Worm (Caenorhabditis elegans) whole organism, L1 larva: Measurements from ENCODE around the gene fbxa-148.

Experiments used
- C04F5.9 ChIP-seq: sonication (generic microtip); optimal IDR thresholded peaks from 2 replicates; lab custom pipeline; 2016; ENCODE audit warnings: missing genetic modification characterization, missing compliant biosample characterization
- C34B4.2 ChIP-seq: sonication (generic microtip); optimal IDR thresholded peaks from 2 replicates; lab custom pipeline; 2017; ENCODE audit warnings: mild to moderate bottlenecking, missing genetic modification characterization, missing compliant biosample characterization
- F16B12.6 ChIP-seq: fragments of 150-350 bp; optimal IDR thresholded peaks from 2 replicates; lab custom pipeline; 2014; ENCODE audit warnings: missing biosample characterization, missing genetic modification characterization
- alr-1 ChIP-seq: fragments of 200-800 bp; sonication (Bioruptor generic); optimal IDR thresholded peaks from 2 replicates; lab custom pipeline; 2018; ENCODE audit warnings: borderline replicate concordance, mild to moderate bottlenecking, missing genetic modification characterization, missing compliant biosample characterization
- ama-1 ChIP-seq: fragments of 150-350 bp; optimal IDR thresholded peaks from 2 replicates; lab custom pipeline; 2014
- ceh-90 ChIP-seq: sonication (generic microtip); optimal IDR thresholded peaks from 2 replicates; lab custom pipeline; 2016; ENCODE audit warnings: missing genetic modification characterization, missing compliant biosample characterization
- dsc-1 ChIP-seq: sonication (generic microtip); optimal IDR thresholded peaks from 2 replicates; lab custom pipeline; 2016; ENCODE audit warnings: mild to moderate bottlenecking, missing genetic modification characterization, missing compliant biosample characterization
- efl-1 ChIP-seq, 4 experiments: fragments of 150-350 bp; optimal IDR thresholded peaks in 3 of 4; peaks in 1 of 4; 1 replicate in 1 of 4; 2 replicates in 3 of 4; lab custom pipeline; 2014; ENCODE audit warnings: missing biosample characterization in 2 of 4, missing genetic modification characterization in 2 of 4, missing genetic modification reagents in 2 of 4
- efl-3 ChIP-seq: fragments of 200-800 bp; sonication (Bioruptor generic); optimal IDR thresholded peaks from 2 replicates; lab custom pipeline; 2018; ENCODE audit warnings: mild to moderate bottlenecking, missing genetic modification characterization, missing compliant biosample characterization
- egl-13 ChIP-seq: sonication (generic microtip); optimal IDR thresholded peaks from 2 replicates; lab custom pipeline; 2016; ENCODE audit warnings: missing genotype, missing genetic modification reagents, missing genetic modification characterization, missing compliant biosample characterization
- egl-27 ChIP-seq, 2 experiments: fragments of 150-350 bp in 1 of 2; sonication (generic microtip); optimal IDR thresholded peaks; 3 replicates each; lab custom pipeline; 2017 to 2018; ENCODE audit warnings: missing biosample characterization in 2 of 2, missing genetic modification characterization in 2 of 2, missing genetic modification reagents in 2 of 2
- elt-2 ChIP-seq: sonication (generic microtip); optimal IDR thresholded peaks from 2 replicates; lab custom pipeline; 2016; ENCODE audit warnings: missing genetic modification characterization, mild to moderate bottlenecking, inconsistent platforms, missing compliant biosample characterization, missing genetic modification reagents
- elt-3 ChIP-seq, 6 experiments: fragments of 150-350 bp in 1 of 6; sonication (generic microtip); optimal IDR thresholded peaks; 2 replicates each; lab custom pipeline; 2017 to 2018; ENCODE audit warnings: missing biosample characterization in 6 of 6, missing genetic modification characterization in 6 of 6, inconsistent platforms in 1 of 6
- fkh-10 ChIP-seq: sonication (generic microtip); optimal IDR thresholded peaks from 2 replicates; lab custom pipeline; 2017; ENCODE audit warnings: missing biosample characterization, missing genetic modification reagents, missing genetic modification characterization
- fkh-8 ChIP-seq: sonication (generic microtip); optimal IDR thresholded peaks from 2 replicates; lab custom pipeline; 2016; ENCODE audit warnings: mild to moderate bottlenecking, missing genetic modification characterization, missing compliant biosample characterization
- fos-1 ChIP-seq: fragments of 150-350 bp; optimal IDR thresholded peaks from 2 replicates; lab custom pipeline; 2014; ENCODE audit warnings: missing biosample characterization, missing genetic modification characterization
- grh-1 ChIP-seq: fragments of 200-800 bp; sonication (Bioruptor generic); IDR thresholded peaks from 2 replicates; pipeline ENCODE4 v1.3.6; 2022; ENCODE audit warnings: missing genetic modification reagents, missing genetic modification characterization, missing compliant biosample characterization
- irx-1 ChIP-seq: sonication (generic microtip); optimal IDR thresholded peaks from 2 replicates; lab custom pipeline; 2016; ENCODE audit warnings: missing genetic modification characterization, missing compliant biosample characterization
- lin-14 ChIP-seq: fragments of 200-800 bp; sonication (Bioruptor generic); optimal IDR thresholded peaks from 2 replicates; lab custom pipeline; 2018; ENCODE audit warnings: mild to moderate bottlenecking, missing genetic modification characterization, moderate library complexity, missing compliant biosample characterization
- lin-15B ChIP-seq: fragments of 150-350 bp; sonication (generic microtip); optimal IDR thresholded peaks from 3 replicates; lab custom pipeline; 2014; ENCODE audit warnings: missing biosample characterization, missing genetic modification characterization
- lin-35 ChIP-seq, 2 experiments: fragments of 150-350 bp; optimal IDR thresholded peaks; 2 replicates each; lab custom pipeline; 2014; ENCODE audit warnings: missing biosample characterization in 2 of 2, missing genetic modification characterization in 2 of 2, missing genetic modification reagents in 2 of 2
- lin-39 ChIP-seq: fragments of 150-350 bp; optimal IDR thresholded peaks from 2 replicates; lab custom pipeline; 2014; ENCODE audit warnings: missing biosample characterization, missing genetic modification reagents, missing genetic modification characterization
- lir-3 ChIP-seq: sonication (generic microtip); optimal IDR thresholded peaks from 2 replicates; lab custom pipeline; 2016; ENCODE audit warnings: mild to moderate bottlenecking, missing genetic modification characterization, moderate library complexity, missing compliant biosample characterization; ENCODE audit not compliant: poor library complexity
- mef-2 ChIP-seq: fragments of 150-350 bp; optimal IDR thresholded peaks from 2 replicates; lab custom pipeline; 2014; ENCODE audit warnings: missing biosample characterization, missing genetic modification characterization
- mep-1 ChIP-seq: fragments of 150-350 bp; optimal IDR thresholded peaks from 2 replicates; lab custom pipeline; 2014; ENCODE audit warnings: missing biosample characterization, missing genetic modification characterization
- nhr-11 ChIP-seq: fragments of 150-350 bp; optimal IDR thresholded peaks from 2 replicates; lab custom pipeline; 2014; ENCODE audit warnings: missing biosample characterization, missing genetic modification characterization
- nhr-19 ChIP-seq: fragments of 200-800 bp; sonication (Bioruptor generic); conservative IDR thresholded peaks from 2 replicates; pipeline ENCODE4 v1.3.6; 2022; ENCODE audit warnings: missing genetic modification characterization, missing compliant biosample characterization
- nhr-20 ChIP-seq: sonication (generic microtip); optimal IDR thresholded peaks from 2 replicates; lab custom pipeline; 2016; ENCODE audit warnings: mild to moderate bottlenecking, missing genetic modification characterization, missing compliant biosample characterization
- nhr-28 ChIP-seq: fragments of 150-350 bp; optimal IDR thresholded peaks from 2 replicates; lab custom pipeline; 2014; ENCODE audit warnings: missing biosample characterization, missing genetic modification characterization
- nhr-47 ChIP-seq: sonication (generic microtip); optimal IDR thresholded peaks from 2 replicates; lab custom pipeline; 2016; ENCODE audit warnings: mild to moderate bottlenecking, missing genetic modification characterization, moderate library complexity, missing compliant biosample characterization
- nhr-76 ChIP-seq: sonication (generic microtip); optimal IDR thresholded peaks from 2 replicates; lab custom pipeline; 2017; ENCODE audit warnings: missing biosample characterization, missing genetic modification characterization
- nhr-77 ChIP-seq: fragments of 150-350 bp; optimal IDR thresholded peaks from 2 replicates; lab custom pipeline; 2014; ENCODE audit warnings: missing biosample characterization, missing genetic modification characterization
- nhr-85 ChIP-seq: sonication (generic microtip); peaks from one replicate; lab custom pipeline; 2016; ENCODE audit warnings: missing genetic modification characterization, inconsistent platforms, missing compliant biosample characterization
- nhr-90 ChIP-seq: sonication (generic microtip); optimal IDR thresholded peaks from 2 replicates; lab custom pipeline; 2016; ENCODE audit warnings: mild to moderate bottlenecking, missing genetic modification characterization, missing compliant biosample characterization; ENCODE audit not compliant: poor library complexity
- pag-3 ChIP-seq: sonication (generic microtip); optimal IDR thresholded peaks from 2 replicates; lab custom pipeline; 2017; ENCODE audit warnings: missing genetic modification characterization, mild to moderate bottlenecking, missing compliant biosample characterization, antibody characterized with exemption, borderline replicate concordance; ENCODE audit not compliant: insufficient read depth
- pqm-1 ChIP-seq: sonication (generic microtip); optimal IDR thresholded peaks from 3 replicates; lab custom pipeline; 2017; ENCODE audit warnings: missing biosample characterization, missing genetic modification characterization
- rnt-1 ChIP-seq: sonication (generic microtip); optimal IDR thresholded peaks from 2 replicates; lab custom pipeline; 2016; ENCODE audit warnings: mild to moderate bottlenecking, missing genetic modification characterization, moderate library complexity, missing compliant biosample characterization
- skn-1 ChIP-seq: fragments of 150-350 bp; optimal IDR thresholded peaks from 2 replicates; lab custom pipeline; 2014; ENCODE audit warnings: missing biosample characterization, missing genetic modification characterization
- snpc-4 ChIP-seq: fragments of 150-350 bp; optimal IDR thresholded peaks from 2 replicates; lab custom pipeline; 2014; ENCODE audit warnings: missing biosample characterization, missing genetic modification characterization
- snu-23 ChIP-seq: sonication (generic microtip); optimal IDR thresholded peaks from 2 replicates; lab custom pipeline; 2016; ENCODE audit warnings: missing genetic modification characterization, missing compliant biosample characterization
- swsn-7 ChIP-seq: sonication (generic microtip); optimal IDR thresholded peaks from 2 replicates; lab custom pipeline; 2016; ENCODE audit warnings: missing genetic modification characterization, missing compliant biosample characterization
- unc-62 ChIP-seq: fragments of 150-350 bp; optimal IDR thresholded peaks from 2 replicates; lab custom pipeline; 2014; ENCODE audit warnings: missing biosample characterization, missing genetic modification reagents, missing genetic modification characterization
- xbp-1 ChIP-seq: sonication (generic microtip); optimal IDR thresholded peaks from 2 replicates; lab custom pipeline; 2016; ENCODE audit warnings: missing genetic modification characterization, missing compliant biosample characterization
- zip-4 ChIP-seq: fragments of 200-800 bp; sonication (Bioruptor generic); optimal IDR thresholded peaks from 2 replicates; lab custom pipeline; 2018; ENCODE audit warnings: mild to moderate bottlenecking, missing genetic modification characterization, moderate library complexity, missing compliant biosample characterization
- ztf-11 ChIP-seq, 2 experiments: sonication (generic microtip); optimal IDR thresholded peaks; 2 replicates each; lab custom pipeline; 2016 to 2017; ENCODE audit warnings: missing genetic modification characterization in 2 of 2, missing biosample characterization in 1 of 2, missing compliant biosample characterization in 1 of 2
- ztf-4 ChIP-seq: fragments of 150-350 bp; optimal IDR thresholded peaks from 2 replicates; lab custom pipeline; 2014; ENCODE audit warnings: missing biosample characterization, missing genetic modification characterization

Gene fbxa-148

DNA sequence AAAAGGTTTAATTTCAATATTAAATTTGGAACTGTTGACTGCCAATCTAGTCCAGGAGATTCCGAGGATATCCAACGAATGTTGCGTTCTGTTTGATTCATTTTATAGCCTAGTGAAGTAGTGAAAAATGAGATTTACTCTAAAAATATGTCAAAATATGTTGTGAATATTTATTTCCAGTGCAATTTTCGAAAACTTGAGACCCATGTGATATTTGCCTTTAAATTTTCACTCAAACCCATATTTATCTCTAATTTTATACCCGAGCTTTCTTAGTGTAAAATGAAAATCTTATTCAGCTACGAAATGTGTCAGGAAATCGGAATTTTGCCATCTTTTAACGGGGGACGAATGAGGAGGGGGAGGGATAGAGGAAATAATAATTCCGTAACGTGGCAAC lies 29.0 kb upstream of the fbxa-148 start, which contains the start of gene F09C6.16:
Gene F09C6.16, minus strand, starts transcription at position 101 of the 400 bp plus-strand sequence.
- TF ChIP-seq ceh-90 (tag; lab: Kevin White, UChicago) (no peak), efl-1 (optimal IDR thresholded peaks at IDR 0.05; lab: Kevin White, UChicago) (no peak), efl-1 (GFP tag; optimal IDR thresholded peaks at IDR 0.05 in 1 of 2; lab: Kevin White, UChicago) (peak in 1 of 2 experiments; percentile 28), elt-2 (tag; lab: Kevin White, UChicago) (no peak), skn-1 (tag; lab: Kevin White, UChicago) (no peak), unc-62 (GFP tag; lab: Kevin White, UChicago) (no peak)

DNA sequence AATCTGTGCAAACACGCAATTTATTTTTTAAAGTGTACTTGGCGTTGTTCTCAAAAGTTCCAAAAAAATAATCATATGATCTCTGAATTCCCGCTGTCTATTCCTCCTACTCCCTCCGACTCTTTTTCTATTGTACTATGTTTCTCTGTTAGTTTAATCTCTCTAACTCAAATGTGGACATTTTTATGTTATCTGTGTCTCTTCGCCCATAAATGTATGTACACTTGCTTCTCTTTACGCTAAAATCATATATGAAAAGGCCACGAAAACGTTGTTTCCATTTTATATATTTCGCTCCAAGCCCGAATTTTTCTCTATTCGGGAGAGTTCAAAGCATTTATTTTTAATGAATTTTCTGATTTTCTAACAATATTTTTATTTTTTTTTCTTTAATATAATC lies 28.0 kb upstream of the fbxa-148 start:
- peak in 1 of 2 experiments; percentile 48 for TF ChIP-seq lin-35 (GFP tag; optimal IDR thresholded peaks at IDR 0.05; lab: Kevin White, UChicago)
- TF ChIP-seq zip-4 (GFP tag; lab: Kevin White, UChicago): no peak
- peak; percentile 8 for TF ChIP-seq nhr-20 (tag; lab: Kevin White, UChicago)
- no peak for TF ChIP-seq nhr-28 (tag; lab: Kevin White, UChicago)
- no peak for TF ChIP-seq C34B4.2 (tag; lab: Kevin White, UChicago)
- TF ChIP-seq C04F5.9 (tag; lab: Kevin White, UChicago): no peak
- no peak for TF ChIP-seq nhr-76 (tag; lab: Kevin White, UChicago)
- no peak for TF ChIP-seq pqm-1 (tag; lab: Kevin White, UChicago)
- no peak for TF ChIP-seq nhr-47
- TF ChIP-seq elt-2 (tag; lab: Kevin White, UChicago): peak; percentile 56
- TF ChIP-seq lir-3: no peak
- TF ChIP-seq swsn-7 (tag; lab: Kevin White, UChicago): no peak
- no peak for TF ChIP-seq lin-15B
- TF ChIP-seq egl-27 (tag; optimal IDR thresholded peaks at IDR 0.05; lab: Kevin White, UChicago): no peak
- TF ChIP-seq egl-13: no peak
- TF ChIP-seq nhr-19 (GFP tag; lab: Robert Waterston, UW): no peak
- TF ChIP-seq elt-3 (tag; optimal IDR thresholded peaks at IDR 0.05; lab: Kevin White, UChicago): no peak
- no peak for TF ChIP-seq snu-23 (GFP tag; lab: Kevin White, UChicago)
- no peak for TF ChIP-seq rnt-1 (tag; lab: Kevin White, UChicago)
- TF ChIP-seq grh-1 (GFP tag; lab: Robert Waterston, UW): no peak
- peak; percentile 55 for TF ChIP-seq lin-14 (GFP tag; lab: Kevin White, UChicago)
- TF ChIP-seq ztf-4 (tag; lab: Kevin White, UChicago): no peak
- TF ChIP-seq pag-3: no peak
- TF ChIP-seq skn-1 (tag; lab: Kevin White, UChicago): peak; percentile 18
- peak; percentile 19 for TF ChIP-seq mep-1 (tag; lab: Kevin White, UChicago)
- TF ChIP-seq fkh-10 (GFP tag; lab: Kevin White, UChicago): no peak
- no peak for TF ChIP-seq ama-1
- no peak for TF ChIP-seq efl-1 (optimal IDR thresholded peaks at IDR 0.05; lab: Kevin White, UChicago)
- no peak for TF ChIP-seq efl-1 (GFP tag; optimal IDR thresholded peaks at IDR 0.05 in 1 of 2; lab: Kevin White, UChicago)
- peak; percentile 3 for TF ChIP-seq fkh-8 (tag; lab: Kevin White, UChicago)

DNA sequence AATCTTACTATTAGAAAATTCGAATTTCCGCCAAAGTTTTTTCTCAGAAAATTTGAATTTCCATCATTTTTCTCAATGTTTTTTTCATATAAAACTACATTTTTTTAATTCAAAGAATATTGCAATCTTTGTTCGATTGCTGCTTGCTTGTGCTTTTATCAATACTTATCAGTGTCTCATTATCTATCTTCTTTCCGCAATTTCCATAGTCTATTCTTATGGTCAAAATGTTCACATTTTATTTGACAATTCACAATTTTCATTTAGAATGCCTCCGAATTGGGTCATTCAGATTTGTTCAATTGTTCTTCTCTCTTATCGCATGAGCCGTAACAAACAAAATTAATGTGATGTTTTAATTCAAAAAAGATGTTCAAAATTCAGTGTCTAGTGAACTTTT lies 27.5 kb upstream of the fbxa-148 start:
- no peak for TF ChIP-seq ztf-4 (tag; lab: Kevin White, UChicago)
- TF ChIP-seq nhr-85 (tag; lab: Kevin White, UChicago): no peak
- no peak for TF ChIP-seq fos-1 (tag; lab: Kevin White, UChicago)
- TF ChIP-seq snpc-4 (tag; lab: Kevin White, UChicago): no peak
- TF ChIP-seq nhr-11 (tag; lab: Kevin White, UChicago): no peak
- TF ChIP-seq alr-1 (tag; lab: Kevin White, UChicago): no peak
- no peak for TF ChIP-seq C34B4.2 (tag; lab: Kevin White, UChicago)
- TF ChIP-seq, all 84 proteins: peak for 0

DNA sequence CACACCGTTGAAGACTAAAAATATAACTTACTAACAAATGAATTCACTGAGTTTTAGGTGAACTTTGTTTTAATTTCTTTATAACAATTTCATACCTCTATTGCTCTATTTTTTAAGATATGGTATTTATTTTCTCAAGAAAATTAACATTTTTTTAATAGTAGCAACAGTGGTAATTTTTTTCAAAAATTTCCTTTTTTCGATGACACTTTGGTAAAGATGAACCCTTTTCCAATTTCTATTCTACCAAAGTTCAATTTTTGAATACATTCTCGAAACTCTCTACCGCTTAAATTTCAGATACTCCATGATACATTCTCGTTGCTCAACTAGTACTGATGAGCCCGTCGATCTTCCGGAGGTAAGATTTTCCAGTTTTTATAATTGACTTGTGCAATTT lies 26.9 kb upstream of the fbxa-148 start, which contains the start of gene nhr-116:
Gene nhr-116, plus strand, starts transcription at position 301 of the 400 bp plus-strand sequence.
- TF ChIP-seq nhr-85 (tag; lab: Kevin White, UChicago): no peak
- TF ChIP-seq lin-39 (tag; lab: Kevin White, UChicago): no peak
- TF ChIP-seq xbp-1 (tag; lab: Kevin White, UChicago): no peak
- no peak for TF ChIP-seq mef-2
- TF ChIP-seq ztf-11 (tag; optimal IDR thresholded peaks at IDR 0.05; lab: Kevin White, UChicago): no peak
- no peak for TF ChIP-seq nhr-90 (tag; lab: Kevin White, UChicago)
- TF ChIP-seq unc-62 (GFP tag; lab: Kevin White, UChicago): no peak
- TF ChIP-seq elt-3 (tag; optimal IDR thresholded peaks at IDR 0.05; lab: Kevin White, UChicago): no peak
- no peak for TF ChIP-seq elt-2 (tag; lab: Kevin White, UChicago)
- no peak for TF ChIP-seq C34B4.2 (tag; lab: Kevin White, UChicago)
- TF ChIP-seq pqm-1 (tag; lab: Kevin White, UChicago): no peak
- TF ChIP-seq dsc-1 (tag; lab: Kevin White, UChicago): no peak
- no peak for TF ChIP-seq efl-3
- no peak for TF ChIP-seq lin-14 (GFP tag; lab: Kevin White, UChicago)
- TF ChIP-seq nhr-77 (tag; lab: Kevin White, UChicago): no peak
- no peak for TF ChIP-seq C04F5.9 (tag; lab: Kevin White, UChicago)
- TF ChIP-seq F16B12.6 (tag; lab: Kevin White, UChicago): no peak
- no peak for TF ChIP-seq irx-1 (tag; lab: Kevin White, UChicago)
